Fruit fly (Drosophila melanogaster) whole organism: Measurements from ENCODE around the gene CG32214.

Experiments used
- CG8478 ChIP-seq: fragments of >200 bp; optimal IDR thresholded peaks from 2 replicates; lab custom pipeline; 2018; ENCODE audit warnings: inconsistent platforms
- pan ChIP-seq: fragments of >200 bp; optimal IDR thresholded peaks from 2 replicates; lab custom pipeline; 2017
- psq ChIP-seq: fragments of >200 bp; optimal IDR thresholded peaks from 2 replicates; lab custom pipeline; 2017

dm6 chr3L:19516547-19516946 is 49.4 kb downstream of the CG32214 start:
- TF ChIP-seq psq (lab: Kevin White, UChicago) (no peak), CG8478 (no peak), pan (lab: Kevin White, UChicago) (no peak)
